Fruit fly (Drosophila melanogaster) whole organism, embryonic: ENCODE results near the gene CG33293.

ENCODE experiments used
- C15 ChIP-seq: fragments of 200-800 bp; sonication (Bioruptor generic); IDR thresholded peaks from 3 replicates; pipeline ENCODE4 v1.3.6; 2022; ENCODE audit warnings: missing biosample characterization, missing genetic modification characterization
- CG10267 ChIP-seq: fragments of 200-800 bp; sonication (Bioruptor generic); optimal IDR thresholded peaks from 2 replicates; lab custom pipeline; 2018; ENCODE audit warnings: missing biosample characterization, mild to moderate bottlenecking, missing genetic modification characterization, moderate library complexity
- CG14860 ChIP-seq: fragments of 200-800 bp; sonication (Bioruptor generic); IDR thresholded peaks from 3 replicates; pipeline ENCODE4 v1.3.6; 2022; ENCODE audit warnings: missing biosample characterization, missing genetic modification characterization; ENCODE audit not compliant: partially characterized antibody
- CG15011 ChIP-seq: fragments of 200-800 bp; sonication (Bioruptor generic); optimal IDR thresholded peaks from 3 replicates; lab custom pipeline; 2018; ENCODE audit warnings: missing biosample characterization, mild to moderate bottlenecking, missing genetic modification characterization
- CG17361 ChIP-seq: fragments of 200-800 bp; sonication (Bioruptor generic); IDR thresholded peaks from 3 replicates; pipeline ENCODE4 v1.3.6; 2022; ENCODE audit warnings: missing biosample characterization, missing genetic modification characterization
- CG18011 ChIP-seq: fragments of 200-800 bp; sonication (Bioruptor generic); optimal IDR thresholded peaks from 2 replicates; lab custom pipeline; 2017; ENCODE audit warnings: missing biosample characterization, missing genetic modification characterization, mild to moderate bottlenecking, moderate library complexity, missing genotype
- CG2120 ChIP-seq: fragments of 200-800 bp; sonication (Bioruptor generic); optimal IDR thresholded peaks from 3 replicates; lab custom pipeline; 2016; ENCODE audit warnings: missing biosample characterization, missing genetic modification characterization
- CG33213 ChIP-seq: fragments of 200-800 bp; sonication (Bioruptor generic); optimal IDR thresholded peaks from 3 replicates; lab custom pipeline; 2016; ENCODE audit warnings: missing biosample characterization, missing genetic modification characterization
- CG3995 ChIP-seq: fragments of 200-800 bp; sonication (Bioruptor generic); optimal IDR thresholded peaks from 3 replicates; lab custom pipeline; 2016; ENCODE audit warnings: missing biosample characterization, missing genetic modification characterization
- CG43689 ChIP-seq: fragments of 200-800 bp; sonication (Bioruptor generic); IDR thresholded peaks from 2 replicates; pipeline ENCODE4 v1.3.6; 2022; ENCODE audit warnings: missing biosample characterization, missing genetic modification characterization
- CG4424 ChIP-seq: fragments of 200-800 bp; sonication (Bioruptor generic); optimal IDR thresholded peaks from 3 replicates; lab custom pipeline; 2016; ENCODE audit warnings: missing biosample characterization, missing genetic modification characterization
- CG7556 ChIP-seq: fragments of 200-800 bp; sonication (Bioruptor generic); optimal IDR thresholded peaks from 2 replicates; lab custom pipeline; 2017; ENCODE audit warnings: missing biosample characterization, mild to moderate bottlenecking, missing genetic modification characterization
- CG8290 ChIP-seq, 3 experiments: fragments of 200-800 bp; sonication (Bioruptor generic); optimal IDR thresholded peaks; 2 replicates each; lab custom pipeline; 2016 to 2019; ENCODE audit warnings: missing biosample characterization in 3 of 3, missing genetic modification characterization in 3 of 3, mild to moderate bottlenecking in 2 of 3, moderate library complexity in 1 of 3
- CG9437 ChIP-seq: fragments of 200-800 bp; sonication (Bioruptor generic); optimal IDR thresholded peaks from 2 replicates; lab custom pipeline; 2018; ENCODE audit warnings: missing biosample characterization, mild to moderate bottlenecking, missing genetic modification characterization
- CkIIα-i1 ChIP-seq: fragments of 200-800 bp; sonication (Bioruptor generic); IDR thresholded peaks from 2 replicates; pipeline ENCODE4 v1.3.6; 2022; ENCODE audit warnings: missing biosample characterization, missing genetic modification characterization
- Drgx ChIP-seq: fragments of 200-800 bp; sonication (Bioruptor generic); IDR thresholded peaks from 2 replicates; pipeline ENCODE4 v1.3.6; 2022; ENCODE audit warnings: missing biosample characterization, missing genetic modification characterization
- HmgZ ChIP-seq: fragments of 200-800 bp; sonication (Bioruptor generic); optimal IDR thresholded peaks from 2 replicates; lab custom pipeline; 2018; ENCODE audit warnings: missing biosample characterization, mild to moderate bottlenecking, missing genetic modification characterization
- Hr51 ChIP-seq, 2 experiments: fragments of 200-800 bp; sonication (Bioruptor generic); optimal IDR thresholded peaks; 2 replicates in 1 of 2; 3 replicates in 1 of 2; lab custom pipeline; 2016 to 2018; ENCODE audit warnings: missing biosample characterization in 2 of 2, missing genetic modification characterization in 2 of 2, mild to moderate bottlenecking in 1 of 2, moderate library complexity in 1 of 2
- MBD-R2 ChIP-seq: fragments of 200-800 bp; sonication (Bioruptor generic); IDR thresholded peaks from 2 replicates; pipeline ENCODE4 v1.3.6; 2022; ENCODE audit warnings: missing biosample characterization, missing genetic modification characterization
- Meics ChIP-seq: fragments of 200-800 bp; sonication (Bioruptor generic); optimal IDR thresholded peaks from 2 replicates; lab custom pipeline; 2017; ENCODE audit warnings: missing biosample characterization, mild to moderate bottlenecking, missing genetic modification characterization
- Side ChIP-seq: fragments of 200-800 bp; sonication (Bioruptor generic); optimal IDR thresholded peaks from 2 replicates; lab custom pipeline; 2016; ENCODE audit warnings: missing biosample characterization, missing genetic modification characterization
- Trl ChIP-seq, 3 experiments: fragments of >200 bp in 2 of 3; fragments of 200-800 bp in 1 of 3; sonication (Bioruptor generic) in 1 of 3; optimal IDR thresholded peaks; 2 replicates in 1 of 3; 3 replicates in 2 of 3; lab custom pipeline; 2016 to 2017; ENCODE audit warnings: missing biosample characterization in 1 of 3, missing genetic modification characterization in 1 of 3
- cad ChIP-seq: fragments of >200 bp; optimal IDR thresholded peaks from 2 replicates; lab custom pipeline; 2017; ENCODE audit warnings: missing biosample characterization, missing genetic modification characterization
- chif ChIP-seq, 2 experiments: fragments of 200-800 bp; sonication (Bioruptor generic); optimal IDR thresholded peaks; 3 replicates each; lab custom pipeline; 2016; ENCODE audit warnings: missing biosample characterization in 2 of 2, missing genetic modification characterization in 2 of 2
- croc ChIP-seq: fragments of 200-800 bp; sonication (Bioruptor generic); conservative IDR thresholded peaks from 3 replicates; pipeline ENCODE4 v1.3.6; 2022; ENCODE audit warnings: missing biosample characterization, missing genetic modification characterization
- dysf ChIP-seq: fragments of 200-800 bp; sonication (Bioruptor generic); IDR thresholded peaks from 3 replicates; pipeline ENCODE4 v1.3.6; 2022; ENCODE audit warnings: missing biosample characterization, missing genetic modification characterization
- lbe ChIP-seq: fragments of 200-800 bp; sonication (Bioruptor generic); optimal IDR thresholded peaks from 2 replicates; lab custom pipeline; 2016; ENCODE audit warnings: missing biosample characterization, mild to moderate bottlenecking, missing genetic modification characterization
- p53 ChIP-seq: fragments of 200-800 bp; sonication (Bioruptor generic); optimal IDR thresholded peaks from 2 replicates; lab custom pipeline; 2016; ENCODE audit warnings: missing biosample characterization, missing genetic modification characterization
- seq ChIP-seq: fragments of 200-800 bp; sonication (Bioruptor generic); IDR thresholded peaks from 2 replicates; pipeline ENCODE4 v1.3.6; 2022; ENCODE audit warnings: missing biosample characterization, missing genetic modification characterization
- so ChIP-seq: fragments of 200-800 bp; sonication (Bioruptor generic); IDR thresholded peaks from 3 replicates; pipeline ENCODE4 v1.3.6; 2022; ENCODE audit warnings: missing biosample characterization, missing genetic modification characterization
- sob ChIP-seq: fragments of 200-800 bp; sonication (Bioruptor generic); IDR thresholded peaks from 2 replicates; pipeline ENCODE4 v1.3.6; 2022; ENCODE audit warnings: missing biosample characterization, missing genetic modification characterization
- stc ChIP-seq: fragments of 200-800 bp; sonication (Bioruptor generic); IDR thresholded peaks from 2 replicates; pipeline ENCODE4 v1.3.6; 2022; ENCODE audit warnings: missing biosample characterization, missing genetic modification characterization
- wdn ChIP-seq: fragments of 200-800 bp; sonication (Bioruptor generic); IDR thresholded peaks from 2 replicates; pipeline ENCODE4 v1.3.6; 2022; ENCODE audit warnings: missing biosample characterization, missing genetic modification characterization
- zf30C ChIP-seq: fragments of 200-800 bp; sonication (Bioruptor generic); optimal IDR thresholded peaks from 3 replicates; lab custom pipeline; 2018; ENCODE audit warnings: missing biosample characterization, mild to moderate bottlenecking, missing genetic modification characterization

The CG33293 gene

DNA sequence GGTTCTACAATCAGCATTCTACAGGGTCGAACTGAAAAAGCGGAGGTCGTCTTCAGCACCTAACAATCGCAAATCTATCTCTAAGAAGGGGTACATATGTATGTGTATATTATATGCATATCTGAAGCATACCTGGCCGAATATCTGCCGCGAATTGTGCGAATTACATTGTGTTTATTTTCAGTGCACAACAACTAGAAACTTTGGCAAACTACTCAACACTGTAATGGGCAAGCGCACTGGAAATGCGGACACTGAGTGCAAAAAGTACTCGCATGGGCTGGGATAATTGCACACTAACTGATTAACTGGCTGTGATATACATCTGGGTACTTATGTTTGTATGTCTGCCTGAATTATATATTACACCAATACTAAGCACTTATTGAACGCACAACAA lies 30.3 kb upstream of the CG33293 start (continued):
- TF ChIP-seq seq (GFP tag; lab: Robert Waterston, UW), result 0 out of 2 replicates have a peak, but pooled peaks have one; percentile 13
- peak; percentile 76 for TF ChIP-seq CG10267 (tag; lab: Kevin White, UChicago)
- peak in 1 of 2 experiments; percentile 24 for TF ChIP-seq chif (GFP tag; optimal IDR thresholded peaks at IDR 0.05; lab: Kevin White, UChicago)
- TF ChIP-seq p53 (GFP tag; lab: Kevin White, UChicago), result no peak
- 0 out of 2 replicates have a peak, but pooled peaks have one; percentile 19 for TF ChIP-seq sob (GFP tag; lab: Robert Waterston, UW)
- TF ChIP-seq Drgx (GFP tag; lab: Robert Waterston, UW), result peak; percentile 40; the same call in 1 of the 2 replicates
- no peak for TF ChIP-seq CG14860
- TF ChIP-seq so (GFP tag; lab: Robert Waterston, UW), result no peak
- TF ChIP-seq dysf, result 0 out of 3 replicates have a peak, but pooled peaks have one; percentile 49
- peak; percentile 16 for TF ChIP-seq Meics (GFP tag; lab: Kevin White, UChicago)
- TF ChIP-seq CG7556 (GFP tag; lab: Kevin White, UChicago), result peak; percentile 7
- TF ChIP-seq Trl (optimal IDR thresholded peaks at IDR 0.05; lab: Kevin White, UChicago), result no peak
- TF ChIP-seq Trl (GFP tag; optimal IDR thresholded peaks at IDR 0.05; lab: Kevin White, UChicago), result peak; percentile 16
- TF ChIP-seq CG8290 (GFP tag; optimal IDR thresholded peaks at IDR 0.05; lab: Kevin White, UChicago), result no peak
- peak; percentile 24 to 50 for TF ChIP-seq CG8290 (tag; optimal IDR thresholded peaks at IDR 0.05; lab: Kevin White, UChicago)
- peak; percentile 84 for TF ChIP-seq zf30C (GFP tag; lab: Kevin White, UChicago)
- TF ChIP-seq CG17361 (GFP tag; lab: Robert Waterston, UW), result peak; percentile 16; the same call in 1 of the 3 replicates
- TF ChIP-seq MBD-R2, result 0 out of 2 replicates have a peak, but pooled peaks have one; percentile 36
- TF ChIP-seq Hr51 (GFP tag; optimal IDR thresholded peaks at IDR 0.05; lab: Kevin White, UChicago), result no peak
- peak; percentile 11 for TF ChIP-seq CG33213
- TF ChIP-seq stc (GFP tag; lab: Robert Waterston, UW), result 0 out of 2 replicates have a peak, but pooled peaks have one; percentile 19
- TF ChIP-seq Side (GFP tag; lab: Kevin White, UChicago), result peak; percentile 17
- no peak for TF ChIP-seq CG43689 (GFP tag; lab: Robert Waterston, UW)
- no peak for TF ChIP-seq CkIIα-i1 (GFP tag; lab: Robert Waterston, UW)
- TF ChIP-seq CG18011 (GFP tag; lab: Kevin White, UChicago), result no peak
- TF ChIP-seq CG2120 (GFP tag; lab: Kevin White, UChicago), result peak; percentile 10
- TF ChIP-seq, all 482 proteins: peak for 59

- no peak for TF ChIP-seq wdn (GFP tag; lab: Robert Waterston, UW)
- no peak for TF ChIP-seq croc (GFP tag; lab: Robert Waterston, UW)
- no peak for TF ChIP-seq CG15011 (GFP tag; lab: Kevin White, UChicago)
- TF ChIP-seq CG4424 (GFP tag; lab: Kevin White, UChicago), result no peak
- peak; percentile 77 for TF ChIP-seq CG3995 (GFP tag; lab: Kevin White, UChicago)
- TF ChIP-seq CG9437 (GFP tag; lab: Kevin White, UChicago), result peak; percentile 97
- TF ChIP-seq HmgZ (tag; lab: Kevin White, UChicago), result peak; percentile 11
- peak; percentile 31 for TF ChIP-seq lbe (GFP tag; lab: Kevin White, UChicago)
These were observed 28.0 kb upstream of the CG33293 start for dm6 chr3R:5268495-5268894.

- peak; percentile 30 for TF ChIP-seq cad (GFP tag; lab: Kevin White, UChicago)
- no peak for TF ChIP-seq C15
These were observed 25.7 kb upstream of the CG33293 start for dm6 chr3R:5266282-5266681.
